Worm (Caenorhabditis elegans) whole organism, late embryonic: ENCODE data around the gene abi-1.

Source experiments
- F13H6.1 ChIP-seq: sonication (generic microtip); optimal IDR thresholded peaks from 2 replicates; lab custom pipeline; 2016; ENCODE audit warnings: missing genetic modification characterization, missing compliant biosample characterization
- K02D7.2 ChIP-seq: sonication (generic microtip); optimal IDR thresholded peaks from 2 replicates; lab custom pipeline; 2017; ENCODE audit warnings: mild to moderate bottlenecking, missing genetic modification characterization, missing compliant biosample characterization
- ets-4 ChIP-seq: sonication (generic microtip); optimal IDR thresholded peaks from 2 replicates; lab custom pipeline; 2016; ENCODE audit warnings: missing genetic modification characterization, missing compliant biosample characterization
- pat-9 ChIP-seq: fragments of 200-800 bp; sonication (Bioruptor generic); optimal IDR thresholded peaks from 2 replicates; lab custom pipeline; 2018; ENCODE audit warnings: mild to moderate bottlenecking, missing genetic modification characterization, moderate library complexity, missing compliant biosample characterization

DNA sequence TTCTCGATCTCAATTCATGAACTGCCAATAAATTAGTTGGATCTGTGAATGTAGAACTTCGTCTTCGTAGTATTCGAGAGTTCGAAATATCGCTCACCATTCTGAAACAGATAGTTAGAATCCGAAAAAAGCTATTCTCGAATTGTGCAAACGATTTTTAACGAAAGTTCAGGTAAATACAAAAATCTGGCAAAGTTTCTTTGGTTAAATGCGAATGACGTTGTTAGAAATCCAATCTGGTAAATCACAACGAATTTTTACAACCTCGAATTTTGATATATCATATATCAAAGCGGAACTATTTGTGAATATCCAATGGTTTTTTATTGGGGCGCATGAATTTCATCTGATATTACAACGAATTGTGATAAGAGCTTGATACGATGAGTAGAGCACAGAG is 16.7 kb upstream of the abi-1 start, which contains the start of gene hpo-28:
- TF ChIP-seq K02D7.2 (tag; lab: Kevin White, UChicago): no peak
- TF ChIP-seq pat-9 (tag; lab: Kevin White, UChicago): no peak
- no peak for TF ChIP-seq ets-4 (tag; lab: Kevin White, UChicago)
- TF ChIP-seq F13H6.1: no peak
